Worm (Caenorhabditis elegans): ENCODE results near the gene nspg-4.

ce11 chrX:3315014-3315413 lies 35.2 kb downstream of the nspg-4 start, which contains the start of gene ddr-2:
- TF ChIP-seq elt-2 (tag; optimal IDR thresholded peaks at IDR 0.05) (no peak), K02D7.2 (tag; optimal IDR thresholded peaks at IDR 0.05) (no peak)
